Worm (Caenorhabditis elegans): ENCODE data around the gene F21H12.3.

The F21H12.3 gene

DNA sequence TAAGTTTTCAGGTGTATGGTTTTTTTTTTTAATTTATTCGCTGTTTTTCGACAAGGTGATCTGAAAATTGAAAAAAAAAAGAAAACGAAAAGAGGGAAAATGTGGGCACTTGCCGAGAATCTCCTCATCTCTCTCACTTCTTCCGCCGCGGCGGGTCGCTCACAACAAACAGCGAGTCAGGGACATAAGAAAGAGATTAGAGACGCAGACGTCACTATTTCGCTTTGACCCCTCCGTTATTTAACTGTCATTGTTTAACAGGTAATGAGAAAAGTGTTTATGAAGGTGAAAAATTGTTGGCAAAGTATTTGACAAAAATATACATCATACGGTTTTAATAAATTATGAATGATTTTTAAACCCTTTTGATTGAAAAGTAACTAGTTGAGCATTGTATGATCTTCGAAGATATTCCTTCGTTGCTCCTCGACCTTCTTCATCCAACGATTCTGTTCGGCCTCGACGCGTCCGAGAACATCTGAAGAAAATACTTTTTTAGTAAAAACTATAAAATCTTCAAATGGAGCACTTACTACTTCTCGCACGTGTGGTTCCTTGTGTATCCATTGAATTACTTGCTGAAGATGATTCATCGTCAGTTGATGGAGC is 36.6 kb upstream of the F21H12.3 start (continued):
- TF ChIP-seq nhr-237 (tag; optimal IDR thresholded peaks at IDR 0.05): no peak
- TF ChIP-seq nhr-85 (tag): peak; percentile 65

- TF ChIP-seq lin-39 (tag; optimal IDR thresholded peaks at IDR 0.05) (peak; percentile 76), zag-1 (tag; optimal IDR thresholded peaks at IDR 0.05) (no peak), nhr-11 (tag; optimal IDR thresholded peaks at IDR 0.05) (peak; percentile 75), sox-4 (tag; optimal IDR thresholded peaks at IDR 0.05) (peak; percentile 70), C04F5.9 (tag; optimal IDR thresholded peaks at IDR 0.05) (peak; percentile 60), nhr-28 (tag; optimal IDR thresholded peaks at IDR 0.05) (no peak), aly-2 (tag; optimal IDR thresholded peaks at IDR 0.05) (peak; percentile 67), mep-1 (tag; optimal IDR thresholded peaks at IDR 0.05) (peak; percentile 93), snpc-4 (tag; optimal IDR thresholded peaks at IDR 0.05) (peak; percentile 83), egl-13 (tag; optimal IDR thresholded peaks at IDR 0.05) (peak; percentile 79), nhr-71 (tag; optimal IDR thresholded peaks at IDR 0.05) (peak; percentile 92), nhr-19 (GFP tag; conservative IDR thresholded peaks at IDR 0.05) (peak; percentile 87), sup-37 (GFP tag; optimal IDR thresholded peaks at IDR 0.05) (peak; percentile 69), dpl-1 (GFP tag; optimal IDR thresholded peaks at IDR 0.05) (peak; percentile 75 to 86 (median 84)), fkh-4 (tag; optimal IDR thresholded peaks at IDR 0.05; ENCODE audit: borderline replicate concordance) (peak; percentile 64), fkh-8 (tag; optimal IDR thresholded peaks at IDR 0.05) (peak; percentile 69), zip-4 (GFP tag; optimal IDR thresholded peaks at IDR 0.05) (peak; percentile 67), unc-98 (GFP tag; IDR thresholded peaks at IDR 0.05) (no peak), nhr-77 (tag; optimal IDR thresholded peaks at IDR 0.05) (peak; percentile 66), F16B12.6 (tag; optimal IDR thresholded peaks at IDR 0.05) (peak; percentile 63), lin-35 (GFP tag; optimal IDR thresholded peaks at IDR 0.05) (peak; percentile 83 to 86), irx-1 (tag; optimal IDR thresholded peaks at IDR 0.05) (peak; percentile 79), lin-13 (GFP tag; optimal IDR thresholded peaks at IDR 0.05) (peak; percentile 68), ama-1 (optimal IDR thresholded peaks at IDR 0.05) (peak; percentile 34), lin-15B (tag; optimal IDR thresholded peaks at IDR 0.05) (peak; percentile 68), mdl-1 (tag; optimal IDR thresholded peaks at IDR 0.05) (peak in 1 of 2 experiments; percentile 65), blmp-1 (tag; optimal IDR thresholded peaks at IDR 0.05) (peak; percentile 79), ceh-88 (GFP tag; IDR thresholded peaks at IDR 0.05) (0 out of 2 replicates have a peak, but pooled peaks have one; percentile 40), sptf-1 (tag; optimal IDR thresholded peaks at IDR 0.05) (no peak), lir-3 (tag; optimal IDR thresholded peaks at IDR 0.05; ENCODE audit: poor library complexity) (peak; percentile 72), elt-3 (tag; optimal IDR thresholded peaks at IDR 0.05) (peak in 2 of 6 experiments; percentile 33 to 78), pag-3 (tag; optimal IDR thresholded peaks at IDR 0.05; ENCODE audit: borderline replicate concordance, insufficient read depth) (no peak), nhr-85 (tag) (peak; percentile 94), pqm-1 (tag; optimal IDR thresholded peaks at IDR 0.05) (no peak), dsc-1 (tag; optimal IDR thresholded peaks at IDR 0.05) (peak; percentile 91), unc-86 (tag; optimal IDR thresholded peaks at IDR 0.05) (peak; percentile 78), xbp-1 (tag; optimal IDR thresholded peaks at IDR 0.05) (peak; percentile 87), nhr-12 (tag; optimal IDR thresholded peaks at IDR 0.05) (no peak), lin-14 (GFP tag; optimal IDR thresholded peaks at IDR 0.05) (peak; percentile 82), fos-1 (tag; optimal IDR thresholded peaks at IDR 0.05) (peak; percentile 79), ceh-90 (tag; optimal IDR thresholded peaks at IDR 0.05) (peak; percentile 15), ceh-8 (GFP tag; optimal IDR thresholded peaks at IDR 0.05) (peak; percentile 69), hpl-2 (GFP tag; optimal IDR thresholded peaks at IDR 0.05) (peak; percentile 24), nhr-20 (tag; optimal IDR thresholded peaks at IDR 0.05) (peak; percentile 88), nhr-237 (tag; optimal IDR thresholded peaks at IDR 0.05) (peak; percentile 58), C16A3.4 (tag; optimal IDR thresholded peaks at IDR 0.05) (peak; percentile 85), isw-1 (GFP tag; IDR thresholded peaks at IDR 0.05) (peak; percentile 75), fkh-10 (GFP tag; optimal IDR thresholded peaks at IDR 0.05) (peak; percentile 32), ces-1 (GFP tag; optimal IDR thresholded peaks at IDR 0.05) (no peak), nhr-90 (tag; optimal IDR thresholded peaks at IDR 0.05; ENCODE audit: poor library complexity) (peak; percentile 88)
Observed at ce11 chrII:6047639-6048159, 35.0 kb upstream of the F21H12.3 start, which contains the start of the genes R12C12.6 and ran-5. Gene R12C12.6, minus strand, starts transcription at chrII:6047867. Gene ran-5, plus strand, starts transcription at chrII:6048109.

All from whole organism, L1 larva.